Fruit fly (Drosophila melanogaster) whole organism, wandering third instar larva: ENCODE measurements around the gene CkIIalpha-i3.

Experiments
- Abd-B ChIP-seq: fragments of >200 bp; optimal IDR thresholded peaks from 2 replicates; lab custom pipeline; 2017; ENCODE audit warnings: missing biosample characterization, missing genetic modification characterization
- CG32264 ChIP-seq: fragments of 200-800 bp; sonication (Bioruptor generic); optimal IDR thresholded peaks from 2 replicates; lab custom pipeline; 2016; ENCODE audit warnings: missing biosample characterization, missing genetic modification characterization
- CG9705 ChIP-seq: fragments of 200-800 bp; sonication (Bioruptor generic); optimal IDR thresholded peaks from 2 replicates; lab custom pipeline; 2018; ENCODE audit warnings: missing biosample characterization, mild to moderate bottlenecking, missing genetic modification characterization
- Dfd ChIP-seq: fragments of >200 bp; optimal IDR thresholded peaks from 2 replicates; lab custom pipeline; 2017; ENCODE audit warnings: missing biosample characterization, missing genetic modification characterization
- Dif ChIP-seq: fragments of 200-275, 200-300 bp; sonication (Bioruptor generic); optimal IDR thresholded peaks from 2 replicates; lab custom pipeline; 2018; ENCODE audit warnings: missing biosample characterization, missing genetic modification characterization; ENCODE audit not compliant: partially characterized antibody
- GATAd ChIP-seq: sonication (Bioruptor generic); optimal IDR thresholded peaks from 2 replicates; lab custom pipeline; 2016; ENCODE audit warnings: missing biosample characterization, missing genetic modification characterization
- HLH106 ChIP-seq: fragments of 200-800 bp; optimal IDR thresholded peaks from 3 replicates; lab custom pipeline; 2019; ENCODE audit warnings: missing biosample characterization, mild to moderate bottlenecking, missing genetic modification characterization, moderate library complexity
- Hnf4 ChIP-seq: fragments of 200-800 bp; sonication (Bioruptor generic); optimal IDR thresholded peaks from 2 replicates; lab custom pipeline; 2016; ENCODE audit warnings: missing biosample characterization, mild to moderate bottlenecking, missing genetic modification characterization
- Hr83 ChIP-seq: fragments of 200-300 bp; sonication (Bioruptor generic); optimal IDR thresholded peaks from 2 replicates; lab custom pipeline; 2016; ENCODE audit warnings: missing biosample characterization, mild to moderate bottlenecking, missing genetic modification characterization, moderate library complexity; ENCODE audit not compliant: poor library complexity, severe bottlenecking
- Jra ChIP-seq: sonication (Bioruptor generic); optimal IDR thresholded peaks from 2 replicates; lab custom pipeline; 2016; ENCODE audit warnings: missing biosample characterization, missing genetic modification characterization
- Mio ChIP-seq: sonication (Bioruptor generic); optimal IDR thresholded peaks from 2 replicates; lab custom pipeline; 2016; ENCODE audit warnings: missing biosample characterization, missing genetic modification characterization
- Myc ChIP-seq: fragments of >200 bp; optimal IDR thresholded peaks from 2 replicates; lab custom pipeline; 2017
- N ChIP-seq: fragments of >200 bp; optimal IDR thresholded peaks from 2 replicates; lab custom pipeline; 2018; ENCODE audit warnings: missing biosample characterization, missing external identifiers, missing genetic modification characterization
- OdsH ChIP-seq: fragments of 200-800 bp; sonication (Bioruptor generic); optimal IDR thresholded peaks from 2 replicates; lab custom pipeline; 2016; ENCODE audit warnings: missing biosample characterization, mild to moderate bottlenecking, missing genetic modification characterization
- Rel ChIP-seq, 2 experiments: fragments of 200-800 bp; sonication (Bioruptor generic) in 1 of 2; optimal IDR thresholded peaks; 2 replicates in 1 of 2; 3 replicates in 1 of 2; lab custom pipeline; 2016 to 2019; ENCODE audit warnings: mild to moderate bottlenecking in 2 of 2, missing biosample characterization in 2 of 2, missing genetic modification characterization in 2 of 2, moderate library complexity in 1 of 2
- Sp1 ChIP-seq: fragments of 200-800 bp; sonication (Bioruptor generic); optimal IDR thresholded peaks from 3 replicates; lab custom pipeline; 2019; ENCODE audit warnings: missing biosample characterization, mild to moderate bottlenecking, missing genetic modification characterization, moderate library complexity
- Vsx2 ChIP-seq: fragments of 200-300, 225-300 bp; sonication (Bioruptor generic); optimal IDR thresholded peaks from 2 replicates; lab custom pipeline; 2018; ENCODE audit warnings: missing biosample characterization, missing genetic modification characterization; ENCODE audit not compliant: partially characterized antibody
- br ChIP-seq: fragments of 200-800 bp; sonication (Bioruptor generic); optimal IDR thresholded peaks from 2 replicates; lab custom pipeline; 2016; ENCODE audit warnings: missing biosample characterization, missing genetic modification characterization
- brk ChIP-seq: fragments of 200-800 bp; sonication (Bioruptor generic); optimal IDR thresholded peaks from 2 replicates; lab custom pipeline; 2016; ENCODE audit warnings: missing biosample characterization, mild to moderate bottlenecking, missing genetic modification characterization
- dl ChIP-seq, 2 experiments: fragments of 175-275, 200-275 bp in 1 of 2; fragments of 200-275 bp in 1 of 2; sonication (Bioruptor generic); optimal IDR thresholded peaks; lab custom pipeline; 2018; ENCODE audit warnings: mild to moderate bottlenecking in 2 of 2, missing biosample characterization in 2 of 2, missing genetic modification characterization in 2 of 2, moderate library complexity in 2 of 2; ENCODE audit not compliant: partially characterized antibody in 2 of 2, insufficient read depth in 1 of 2
- dmrt93B ChIP-seq: fragments of 200-800 bp; sonication (Bioruptor generic); optimal IDR thresholded peaks from 2 replicates; lab custom pipeline; 2018; ENCODE audit warnings: missing biosample characterization, mild to moderate bottlenecking, missing genetic modification characterization
- dsf ChIP-seq: sonication (Bioruptor generic); optimal IDR thresholded peaks from 2 replicates; lab custom pipeline; 2016; ENCODE audit warnings: missing biosample characterization, missing genetic modification characterization, borderline replicate concordance
- ey ChIP-seq: fragments of 200-800 bp; sonication (Bioruptor generic); optimal IDR thresholded peaks from 2 replicates; lab custom pipeline; 2016; ENCODE audit warnings: missing biosample characterization, missing genetic modification characterization
- foxo ChIP-seq, 2 experiments: fragments of 200-800 bp; sonication (Bioruptor generic); optimal IDR thresholded peaks; 2 replicates in 1 of 2; 3 replicates in 1 of 2; lab custom pipeline; 2016 to 2017; ENCODE audit warnings: missing biosample characterization in 2 of 2, missing genetic modification characterization in 2 of 2
- fru ChIP-seq: fragments of 200-800 bp; sonication (Bioruptor generic); optimal IDR thresholded peaks from 3 replicates; lab custom pipeline; 2016; ENCODE audit warnings: missing biosample characterization, mild to moderate bottlenecking, missing genetic modification characterization
- h ChIP-seq: fragments of 200-800 bp; sonication (Bioruptor generic); optimal IDR thresholded peaks from 3 replicates; lab custom pipeline; 2016; ENCODE audit warnings: missing biosample characterization, mild to moderate bottlenecking, missing genetic modification characterization
- jim ChIP-seq: fragments of 175-275, 200-325 bp; sonication (Bioruptor generic); optimal IDR thresholded peaks from 2 replicates; lab custom pipeline; 2016; ENCODE audit warnings: missing biosample characterization, mild to moderate bottlenecking, missing genetic modification characterization
- lola ChIP-seq: fragments of >200 bp; optimal IDR thresholded peaks from 2 replicates; lab custom pipeline; 2017; ENCODE audit warnings: missing biosample characterization, missing genetic modification characterization
- psq ChIP-seq: fragments of 200-800 bp; sonication (Bioruptor generic); optimal IDR thresholded peaks from 3 replicates; lab custom pipeline; 2017; ENCODE audit warnings: missing biosample characterization, mild to moderate bottlenecking, missing genetic modification characterization, moderate library complexity
- rgr ChIP-seq: fragments of 200-800 bp; sonication (Bioruptor generic); optimal IDR thresholded peaks from 3 replicates; lab custom pipeline; 2016; ENCODE audit warnings: missing biosample characterization, mild to moderate bottlenecking, missing genetic modification characterization
- sage ChIP-seq: fragments of 200-800 bp; sonication (Bioruptor generic); optimal IDR thresholded peaks from 2 replicates; lab custom pipeline; 2016; ENCODE audit warnings: missing biosample characterization, mild to moderate bottlenecking, missing genetic modification characterization
- sv ChIP-seq: fragments of 200-800 bp; sonication (Bioruptor generic); optimal IDR thresholded peaks from 3 replicates; lab custom pipeline; 2016; ENCODE audit warnings: missing biosample characterization, missing genetic modification characterization
- tai ChIP-seq: sonication (Bioruptor generic); optimal IDR thresholded peaks from 2 replicates; lab custom pipeline; 2016; ENCODE audit warnings: missing biosample characterization, missing genetic modification characterization
- usp ChIP-seq: fragments of >200 bp; optimal IDR thresholded peaks from 2 replicates; lab custom pipeline; 2017; ENCODE audit warnings: missing biosample characterization, missing genetic modification characterization
- woc ChIP-seq: sonication (Bioruptor generic); optimal IDR thresholded peaks from 2 replicates; lab custom pipeline; 2016; ENCODE audit warnings: missing biosample characterization, mild to moderate bottlenecking, missing genetic modification characterization

Gene CkIIalpha-i3

dm6 chr3L:680258-680657, 30.1 kb downstream of the CkIIalpha-i3 start, which contains the start of gene CG17129:
CG17129 (minus strand) TSS chr3L:680326.
- TF ChIP-seq foxo (GFP tag; optimal IDR thresholded peaks at IDR 0.05; lab: Kevin White, UChicago) (peak; percentile 18 to 75), OdsH (GFP tag; lab: Kevin White, UChicago) (peak; percentile 56), lola (no peak), brk (GFP tag; lab: Kevin White, UChicago) (no peak), tai (GFP tag; lab: Kevin White, UChicago) (no peak), sage (peak; percentile 68), Hnf4 (GFP tag; lab: Kevin White, UChicago) (peak; percentile 72), HLH106 (tag; lab: Kevin White, UChicago) (peak; percentile 71), psq (peak; percentile 64), jim (GFP tag; lab: Kevin White, UChicago) (peak; percentile 17), ey (GFP tag; lab: Kevin White, UChicago) (peak; percentile 74), Dif (GFP tag; lab: Kevin White, UChicago) (no peak), rgr (GFP tag; lab: Kevin White, UChicago) (peak; percentile 71), Hr83 (GFP tag; lab: Kevin White, UChicago) (peak; percentile 51), CG32264 (GFP tag; lab: Kevin White, UChicago) (peak; percentile 44), sv (GFP tag; lab: Kevin White, UChicago) (peak; percentile 69), Mio (GFP tag; lab: Kevin White, UChicago) (no peak), CG9705 (GFP tag; lab: Kevin White, UChicago) (peak; percentile 42), Jra (GFP tag; lab: Kevin White, UChicago) (peak; percentile 74), GATAd (GFP tag; lab: Kevin White, UChicago) (peak; percentile 11), h (peak; percentile 22), dsf (GFP tag; lab: Kevin White, UChicago) (peak; percentile 7), br (peak; percentile 49), woc (peak; percentile 77), usp (GFP tag; lab: Kevin White, UChicago) (no peak), Vsx2 (GFP tag; lab: Kevin White, UChicago) (no peak), Abd-B (no peak), dmrt93B (GFP tag; lab: Kevin White, UChicago) (peak; percentile 35), dl (GFP tag; optimal IDR thresholded peaks at IDR 0.05; lab: Kevin White, UChicago; ENCODE audit: insufficient read depth in 1 of 2, partially characterized antibody in 2 of 2) (no peak), Sp1 (GFP tag; lab: Kevin White, UChicago) (peak; percentile 66), Dfd (GFP tag; lab: Kevin White, UChicago) (no peak), Rel (GFP tag; optimal IDR thresholded peaks at IDR 0.05; lab: Kevin White, UChicago) (no peak), Rel (tag; optimal IDR thresholded peaks at IDR 0.05; lab: Kevin White, UChicago) (no peak), fru (GFP tag; lab: Kevin White, UChicago) (peak; percentile 71)
- TF ChIP-seq, all 38 proteins: peak for 22

DNA sequence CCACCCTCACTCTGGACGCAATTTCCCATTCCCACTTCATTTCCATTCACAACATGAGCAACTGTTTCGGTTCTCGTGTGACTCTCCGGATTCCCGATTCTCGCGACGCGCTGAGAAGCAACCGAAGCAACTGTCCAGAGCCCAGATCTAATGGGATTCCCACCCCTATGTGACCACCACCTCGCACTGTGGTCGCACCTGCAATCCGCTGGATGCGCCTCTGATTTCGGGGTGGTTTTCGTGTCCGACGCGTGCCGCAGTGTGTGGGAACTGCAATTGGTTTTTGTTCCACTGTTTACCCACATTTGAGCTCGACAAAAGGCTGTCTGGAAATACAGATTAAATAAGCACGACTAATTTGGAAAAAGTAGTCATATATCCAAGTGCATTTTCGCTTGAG, 34.6 kb downstream of the CkIIalpha-i3 start:
- TF ChIP-seq dl (GFP tag; optimal IDR thresholded peaks at IDR 0.05; lab: Kevin White, UChicago; ENCODE audit: insufficient read depth in 1 of 2, partially characterized antibody in 2 of 2), result no peak
- TF ChIP-seq rgr (GFP tag; lab: Kevin White, UChicago), result no peak
- TF ChIP-seq woc, result no peak
- TF ChIP-seq Dfd (GFP tag; lab: Kevin White, UChicago), result no peak
- no peak for TF ChIP-seq fru (GFP tag; lab: Kevin White, UChicago)
- no peak for TF ChIP-seq Myc
- no peak for TF ChIP-seq sv (GFP tag; lab: Kevin White, UChicago)
- TF ChIP-seq ey (GFP tag; lab: Kevin White, UChicago), result no peak
- TF ChIP-seq CG32264 (GFP tag; lab: Kevin White, UChicago), result no peak
- no peak for TF ChIP-seq brk (GFP tag; lab: Kevin White, UChicago)
- no peak for TF ChIP-seq h
- TF ChIP-seq Vsx2 (GFP tag; lab: Kevin White, UChicago), result no peak
- TF ChIP-seq, all 38 proteins: peak for 0

- TF ChIP-seq N (GFP tag; lab: Kevin White, UChicago) (peak; percentile 32), CG32264 (GFP tag; lab: Kevin White, UChicago) (no peak), Mio (GFP tag; lab: Kevin White, UChicago) (no peak), Abd-B (no peak), Dif (GFP tag; lab: Kevin White, UChicago) (no peak), brk (GFP tag; lab: Kevin White, UChicago) (no peak), sage (no peak), Sp1 (GFP tag; lab: Kevin White, UChicago) (no peak), HLH106 (tag; lab: Kevin White, UChicago) (no peak), Myc (peak; percentile 98)
These were observed 37.1 kb downstream of the CkIIalpha-i3 start for dm6 chr3L:673324-673723.
